Fruit fly (Drosophila melanogaster) whole organism, embryonic: ENCODE results near the gene Nmt.

Experiments used
- Drgx ChIP-seq: fragments of 200-800 bp; sonication (Bioruptor generic); IDR thresholded peaks from 2 replicates; pipeline ENCODE4 v1.3.6; 2022; ENCODE audit warnings: missing biosample characterization, missing genetic modification characterization
- Kr ChIP-seq: fragments of 200-800 bp; sonication (Bioruptor generic); optimal IDR thresholded peaks from 2 replicates; lab custom pipeline; 2017; ENCODE audit warnings: missing biosample characterization, mild to moderate bottlenecking, missing genetic modification characterization
- Xrp1 ChIP-seq: fragments of 200-800 bp; sonication (Bioruptor generic); IDR thresholded peaks from 2 replicates; pipeline ENCODE4 v1.3.6; 2022; ENCODE audit warnings: missing biosample characterization, missing genetic modification characterization
- croc ChIP-seq: fragments of 200-800 bp; sonication (Bioruptor generic); conservative IDR thresholded peaks from 3 replicates; pipeline ENCODE4 v1.3.6; 2022; ENCODE audit warnings: missing biosample characterization, missing genetic modification characterization
- dimm ChIP-seq: fragments of 200-800 bp; sonication (Bioruptor generic); IDR thresholded peaks from 2 replicates; pipeline ENCODE4 v1.3.6; 2022; ENCODE audit warnings: missing biosample characterization, missing genetic modification characterization
- sc ChIP-seq, 3 experiments: fragments of >200 bp in 2 of 3; fragments of 200-800 bp in 1 of 3; sonication (Bioruptor generic) in 1 of 3; optimal IDR thresholded peaks; 2 replicates in 2 of 3; 3 replicates in 1 of 3; lab custom pipeline; 2017; ENCODE audit warnings: mild to moderate bottlenecking in 1 of 3, missing biosample characterization in 1 of 3, missing genetic modification characterization in 1 of 3, missing genetic modification reagents in 1 of 3
- tll ChIP-seq, 2 experiments: fragments of 200-800 bp in 1 of 2; fragments of >200 bp in 1 of 2; sonication (Bioruptor generic) in 1 of 2; optimal IDR thresholded peaks; 2 replicates each; lab custom pipeline; 2017 to 2019; ENCODE audit warnings: missing biosample characterization in 2 of 2, missing genetic modification characterization in 2 of 2, mild to moderate bottlenecking in 1 of 2, moderate library complexity in 1 of 2

DNA sequence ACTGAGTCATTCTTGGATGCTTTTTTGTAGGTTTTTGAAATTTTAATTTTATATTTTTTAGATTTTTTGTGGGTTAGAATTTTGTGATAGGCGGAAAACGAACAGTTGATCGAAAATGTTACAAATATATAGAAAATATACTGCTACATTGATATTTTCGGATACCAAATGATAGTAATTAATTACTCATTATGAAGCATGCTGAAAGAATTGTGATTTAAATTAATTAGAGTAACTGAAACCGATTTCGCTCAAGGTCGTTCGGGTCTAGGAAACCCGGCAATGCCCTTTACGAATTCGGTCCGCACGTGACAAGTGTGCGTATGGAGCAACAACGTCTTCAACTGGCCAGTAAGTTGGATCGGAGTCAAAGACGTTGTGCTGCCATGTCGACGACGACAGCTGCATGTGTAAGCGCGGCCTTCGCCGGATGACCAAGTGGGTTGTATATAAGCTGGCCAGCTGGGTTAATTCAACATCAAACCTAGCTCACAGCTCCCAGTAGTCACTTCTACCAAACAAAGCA, 24.2 kb upstream of the Nmt start, which contains the start of the genes CG7366 and CG13679:
- no peak for TF ChIP-seq dimm (GFP tag; lab: Robert Waterston, UW)
- no peak for TF ChIP-seq sc (optimal IDR thresholded peaks at IDR 0.05; lab: Kevin White, UChicago)
- no peak for TF ChIP-seq sc (GFP tag; optimal IDR thresholded peaks at IDR 0.05; lab: Kevin White, UChicago)
- TF ChIP-seq tll (GFP tag; optimal IDR thresholded peaks at IDR 0.05; lab: Kevin White, UChicago), result no peak
- TF ChIP-seq Drgx, result no peak
- TF ChIP-seq Xrp1 (GFP tag; lab: Robert Waterston, UW), result no peak
- no peak for TF ChIP-seq Kr
- TF ChIP-seq croc (GFP tag; lab: Robert Waterston, UW), result no peak
